Fruit fly (Drosophila melanogaster) whole organism, embryonic: ENCODE results near the gene CG7611.

Experiments
- Abd-B ChIP-seq: fragments of 200-800 bp; sonication (Bioruptor generic); optimal IDR thresholded peaks from 2 replicates; lab custom pipeline; 2018; ENCODE audit warnings: missing biosample characterization, mild to moderate bottlenecking, missing genetic modification characterization, moderate library complexity
- Ada2b ChIP-seq: fragments of 200-800 bp; sonication (Bioruptor generic); IDR thresholded peaks from 2 replicates; pipeline ENCODE4 v1.3.6; 2022; ENCODE audit warnings: missing biosample characterization, missing genetic modification characterization
- Atf-2 ChIP-seq: fragments of 200-800 bp; sonication (Bioruptor generic); optimal IDR thresholded peaks from 2 replicates; lab custom pipeline; 2016; ENCODE audit warnings: missing biosample characterization, missing genetic modification characterization
- B-H2 ChIP-seq: fragments of 200-800 bp; sonication (Bioruptor generic); optimal IDR thresholded peaks from 2 replicates; lab custom pipeline; 2018; ENCODE audit warnings: missing biosample characterization, mild to moderate bottlenecking, missing genetic modification characterization
- CG10209 ChIP-seq: fragments of 200-800 bp; sonication (Bioruptor generic); optimal IDR thresholded peaks from 3 replicates; lab custom pipeline; 2017; ENCODE audit warnings: missing biosample characterization, mild to moderate bottlenecking, missing genetic modification characterization, missing genetic modification reagents
- CG11456 ChIP-seq: fragments of 200-800 bp; sonication (Bioruptor generic); IDR thresholded peaks from 3 replicates; pipeline ENCODE4 v1.3.6; 2022; ENCODE audit warnings: missing biosample characterization, missing genetic modification characterization
- CG11560 ChIP-seq: fragments of 200-800 bp; sonication (Bioruptor generic); IDR thresholded peaks from 3 replicates; pipeline ENCODE4 v1.3.6; 2022; ENCODE audit warnings: missing biosample characterization, missing genetic modification characterization
- CG12104 ChIP-seq: fragments of 200-800 bp; sonication (Bioruptor generic); optimal IDR thresholded peaks from 3 replicates; lab custom pipeline; 2016; ENCODE audit warnings: missing biosample characterization, missing genetic modification characterization
- CG1233 ChIP-seq: fragments of 200-800 bp; sonication (Bioruptor generic); optimal IDR thresholded peaks from 4 replicates; lab custom pipeline; 2018; ENCODE audit warnings: missing biosample characterization, mild to moderate bottlenecking, missing genetic modification characterization
- CG13424 ChIP-seq: fragments of 200-800 bp; sonication (Bioruptor generic); optimal IDR thresholded peaks from 2 replicates; lab custom pipeline; 2019; ENCODE audit warnings: missing biosample characterization, mild to moderate bottlenecking, missing genetic modification characterization, moderate library complexity
- CG15479 ChIP-seq: fragments of 200-800 bp; sonication (Bioruptor generic); optimal IDR thresholded peaks from 3 replicates; lab custom pipeline; 2019; ENCODE audit warnings: missing biosample characterization, mild to moderate bottlenecking, missing genetic modification characterization, moderate library complexity
- CG15514 ChIP-seq: fragments of 200-800 bp; sonication (Bioruptor generic); optimal IDR thresholded peaks from 3 replicates; lab custom pipeline; 2017; ENCODE audit warnings: missing biosample characterization, missing genetic modification characterization, mild to moderate bottlenecking, moderate library complexity, missing genetic modification reagents
- CG17568 ChIP-seq: fragments of 200-800 bp; sonication (Bioruptor generic); optimal IDR thresholded peaks from 2 replicates; lab custom pipeline; 2018; ENCODE audit warnings: missing biosample characterization, mild to moderate bottlenecking, missing genetic modification characterization, moderate library complexity
- CG2202 ChIP-seq: fragments of 200-800 bp; sonication (Bioruptor generic); optimal IDR thresholded peaks from 2 replicates; lab custom pipeline; 2018; ENCODE audit warnings: missing biosample characterization, mild to moderate bottlenecking, missing genetic modification characterization
- CG2678 ChIP-seq: fragments of 200-800 bp; sonication (Bioruptor generic); optimal IDR thresholded peaks from 3 replicates; lab custom pipeline; 2019; ENCODE audit warnings: missing biosample characterization, mild to moderate bottlenecking, missing genetic modification characterization, moderate library complexity
- CG30020 ChIP-seq: fragments of 200-800 bp; optimal IDR thresholded peaks from 2 replicates; lab custom pipeline; 2019; ENCODE audit warnings: missing biosample characterization, mild to moderate bottlenecking, missing genetic modification characterization, moderate library complexity
- CG4282 ChIP-seq: fragments of 200-800 bp; sonication (Bioruptor generic); optimal IDR thresholded peaks from 2 replicates; lab custom pipeline; 2016; ENCODE audit warnings: missing biosample characterization, missing genetic modification characterization
- CG4404 ChIP-seq: fragments of 200-800 bp; sonication (Bioruptor generic); IDR thresholded peaks from 2 replicates; pipeline ENCODE4 v1.3.6; 2022; ENCODE audit warnings: missing biosample characterization, missing genetic modification characterization
- CG4424 ChIP-seq: fragments of 200-800 bp; sonication (Bioruptor generic); optimal IDR thresholded peaks from 3 replicates; lab custom pipeline; 2016; ENCODE audit warnings: missing biosample characterization, missing genetic modification characterization
- CG6854 ChIP-seq: fragments of 200-800 bp; sonication (Bioruptor generic); optimal IDR thresholded peaks from 3 replicates; lab custom pipeline; 2017; ENCODE audit warnings: missing biosample characterization, mild to moderate bottlenecking, missing genetic modification characterization
- CG8924 ChIP-seq: fragments of 200-800 bp; optimal IDR thresholded peaks from 3 replicates; lab custom pipeline; 2019; ENCODE audit warnings: missing biosample characterization, mild to moderate bottlenecking, missing genetic modification characterization, moderate library complexity
- CG9727 ChIP-seq: fragments of 200-800 bp; sonication (Bioruptor generic); optimal IDR thresholded peaks from 3 replicates; lab custom pipeline; 2017; ENCODE audit warnings: missing biosample characterization, mild to moderate bottlenecking, missing genetic modification characterization
- CG9817 ChIP-seq: fragments of 200-800 bp; sonication (Bioruptor generic); optimal IDR thresholded peaks from 2 replicates; lab custom pipeline; 2018; ENCODE audit warnings: missing biosample characterization, mild to moderate bottlenecking, missing genetic modification characterization, moderate library complexity
- CHES-1-like ChIP-seq: fragments of 200-800 bp; sonication (Bioruptor generic); optimal IDR thresholded peaks from 2 replicates; lab custom pipeline; 2016; ENCODE audit warnings: missing biosample characterization, missing genetic modification characterization
- Dek ChIP-seq: fragments of 200-800 bp; sonication (Bioruptor generic); optimal IDR thresholded peaks from 3 replicates; lab custom pipeline; 2019; ENCODE audit warnings: missing biosample characterization, mild to moderate bottlenecking, missing genetic modification characterization, moderate library complexity
- GATAe ChIP-seq: fragments of 200-800 bp; sonication (Bioruptor generic); conservative IDR thresholded peaks from 2 replicates; pipeline ENCODE4 v1.3.6; 2022; ENCODE audit warnings: missing biosample characterization, missing genetic modification characterization
- HLH3B ChIP-seq: fragments of 200-800 bp; sonication (Bioruptor generic); IDR thresholded peaks from 2 replicates; pipeline ENCODE4 v1.3.6; 2022; ENCODE audit warnings: missing biosample characterization, missing genetic modification characterization
- Hmx ChIP-seq: fragments of 200-800 bp; sonication (Bioruptor generic); optimal IDR thresholded peaks from 2 replicates; lab custom pipeline; 2016; ENCODE audit warnings: missing biosample characterization, missing genetic modification characterization
- Hr39 ChIP-seq: fragments of >200 bp; optimal IDR thresholded peaks from 2 replicates; lab custom pipeline; 2017
- Lhr ChIP-seq: fragments of 200-800 bp; sonication (Bioruptor generic); optimal IDR thresholded peaks from 3 replicates; lab custom pipeline; 2017; ENCODE audit warnings: mild to moderate bottlenecking, missing biosample characterization, missing genetic modification reagents, missing genetic modification characterization
- Optix ChIP-seq: fragments of 200-800 bp; sonication (Bioruptor generic); IDR thresholded peaks from 3 replicates; pipeline ENCODE4 v1.3.6; 2022; ENCODE audit warnings: missing biosample characterization, missing genetic modification characterization
- Usf ChIP-seq: fragments of 200-800 bp; sonication (Bioruptor generic); optimal IDR thresholded peaks from 2 replicates; lab custom pipeline; 2017; ENCODE audit warnings: missing genotype, missing biosample characterization, missing genetic modification characterization
- Xbp1 ChIP-seq: fragments of 200-800 bp; sonication (Bioruptor generic); optimal IDR thresholded peaks from 3 replicates; lab custom pipeline; 2016; ENCODE audit warnings: missing biosample characterization, mild to moderate bottlenecking, missing genetic modification characterization
- Xrp1 ChIP-seq: fragments of 200-800 bp; sonication (Bioruptor generic); IDR thresholded peaks from 2 replicates; pipeline ENCODE4 v1.3.6; 2022; ENCODE audit warnings: missing biosample characterization, missing genetic modification characterization
- bsh ChIP-seq, 2 experiments: fragments of 200-800 bp; sonication (Bioruptor generic); optimal IDR thresholded peaks; 2 replicates each; lab custom pipeline; 2017 to 2018; ENCODE audit warnings: mild to moderate bottlenecking in 2 of 2, missing biosample characterization in 2 of 2, missing genetic modification characterization in 2 of 2, moderate library complexity in 1 of 2
- croc ChIP-seq: fragments of 200-800 bp; sonication (Bioruptor generic); conservative IDR thresholded peaks from 3 replicates; pipeline ENCODE4 v1.3.6; 2022; ENCODE audit warnings: missing biosample characterization, missing genetic modification characterization
- dimm ChIP-seq: fragments of 200-800 bp; sonication (Bioruptor generic); IDR thresholded peaks from 2 replicates; pipeline ENCODE4 v1.3.6; 2022; ENCODE audit warnings: missing biosample characterization, missing genetic modification characterization
- hb ChIP-seq: fragments of 200-800 bp; sonication (Bioruptor generic); IDR thresholded peaks from 3 replicates; pipeline ENCODE4 v1.3.6; 2022; ENCODE audit warnings: missing biosample characterization, missing genetic modification characterization; ENCODE audit not compliant: partially characterized antibody
- inv ChIP-seq: fragments of 200-800 bp; sonication (Bioruptor generic); IDR thresholded peaks from 2 replicates; pipeline ENCODE4 v1.3.6; 2022; ENCODE audit warnings: missing biosample characterization, missing genetic modification characterization; ENCODE audit not compliant: partially characterized antibody
- knrl ChIP-seq: fragments of 200-800 bp; sonication (Bioruptor generic); IDR thresholded peaks from 3 replicates; pipeline ENCODE4 v1.3.6; 2022; ENCODE audit warnings: missing biosample characterization, missing genetic modification characterization; ENCODE audit not compliant: partially characterized antibody
- luna ChIP-seq: fragments of 200-800 bp; sonication (Bioruptor generic); optimal IDR thresholded peaks from 2 replicates; lab custom pipeline; 2016; ENCODE audit warnings: missing biosample characterization, missing genetic modification characterization
- maf-S ChIP-seq: fragments of 200-800 bp; sonication (Bioruptor generic); optimal IDR thresholded peaks from 2 replicates; lab custom pipeline; 2016; ENCODE audit warnings: missing biosample characterization, missing genetic modification characterization
- mld ChIP-seq: fragments of 200-800 bp; sonication (Bioruptor generic); IDR thresholded peaks from 3 replicates; pipeline ENCODE4 v1.3.6; 2022; ENCODE audit warnings: missing biosample characterization, missing genetic modification characterization; ENCODE audit not compliant: partially characterized antibody
- pb ChIP-seq: fragments of 200-800 bp; sonication (Bioruptor generic); optimal IDR thresholded peaks from 3 replicates; lab custom pipeline; 2016; ENCODE audit warnings: missing biosample characterization, missing genetic modification characterization
- stwl ChIP-seq: fragments of 200-800 bp; sonication (Bioruptor generic); optimal IDR thresholded peaks from 3 replicates; lab custom pipeline; 2018; ENCODE audit warnings: missing biosample characterization, mild to moderate bottlenecking, missing genetic modification characterization, moderate library complexity
- tap ChIP-seq: fragments of 200-800 bp; optimal IDR thresholded peaks from 3 replicates; lab custom pipeline; 2019; ENCODE audit warnings: missing biosample characterization, mild to moderate bottlenecking, missing genetic modification characterization, moderate library complexity
- toy ChIP-seq: fragments of 200-800 bp; sonication (Bioruptor generic); IDR thresholded peaks from 2 replicates; pipeline ENCODE4 v1.3.6; 2022; ENCODE audit warnings: missing biosample characterization, missing genetic modification characterization
- trh ChIP-seq: fragments of 200-800 bp; sonication (Bioruptor generic); optimal IDR thresholded peaks from 2 replicates; lab custom pipeline; 2016; ENCODE audit warnings: missing biosample characterization, missing genetic modification characterization
- zf30C ChIP-seq: fragments of 200-800 bp; sonication (Bioruptor generic); optimal IDR thresholded peaks from 3 replicates; lab custom pipeline; 2018; ENCODE audit warnings: missing biosample characterization, mild to moderate bottlenecking, missing genetic modification characterization
- zfh1 ChIP-seq: fragments of 200-800 bp; sonication (Bioruptor generic); IDR thresholded peaks from 3 replicates; pipeline ENCODE4 v1.3.6; 2022; ENCODE audit warnings: missing biosample characterization, missing genetic modification characterization

The CG7611 gene

dm6 chr3L:21568848-21569372 is 45.9 kb downstream of the CG7611 start, which contains the start of the genes CRIF and SMC5 (continued):
- TF ChIP-seq Optix (GFP tag; lab: Robert Waterston, UW) (no peak), Ada2b (peak; percentile 44), CG9727 (no peak), pb (no peak), croc (GFP tag; lab: Robert Waterston, UW) (0 out of 3 replicates have a peak, but pooled peaks have one; percentile 31), CG12104 (peak; percentile 31), CG11560 (tag; lab: Robert Waterston, UW) (peak; percentile 27; the same call in 1 of the 3 replicates), maf-S (GFP tag; lab: Kevin White, UChicago) (peak; percentile 64), CG15514 (peak; percentile 55), CG4424 (GFP tag; lab: Kevin White, UChicago) (peak; percentile 68), zfh1 (GFP tag; lab: Robert Waterston, UW) (peak; percentile 52; the same call in 1 of the 3 replicates), tap (no peak), Lhr (peak; percentile 24), CG1233 (GFP tag; lab: Kevin White, UChicago) (no peak), inv (GFP tag; lab: Robert Waterston, UW) (no peak), CG6854 (no peak), CG4282 (no peak), GATAe (no peak; the same call in 1 of the 2 replicates), CG8924 (no peak), toy (GFP tag; lab: Robert Waterston, UW) (no peak), CG2202 (tag; lab: Kevin White, UChicago) (no peak), dimm (GFP tag; lab: Robert Waterston, UW) (no peak), CG15479 (GFP tag; lab: Kevin White, UChicago) (no peak), HLH3B (GFP tag; lab: Robert Waterston, UW) (peak; percentile 52), zf30C (no peak), B-H2 (peak; percentile 76), CG2678 (tag; lab: Kevin White, UChicago) (no peak), Xbp1 (GFP tag; lab: Kevin White, UChicago) (peak; percentile 81), Xrp1 (GFP tag; lab: Robert Waterston, UW) (peak; percentile 48; the same call in 1 of the 2 replicates), Hr39 (no peak), Abd-B (GFP tag; lab: Kevin White, UChicago) (peak; percentile 73), stwl (tag; lab: Kevin White, UChicago) (no peak), CG9817 (tag; lab: Kevin White, UChicago) (peak; percentile 70), CHES-1-like (GFP tag; lab: Kevin White, UChicago) (peak; percentile 65), CG17568 (GFP tag; lab: Kevin White, UChicago) (no peak), CG4404 (peak; percentile 60), knrl (peak; percentile 42; the same call in 1 of the 3 replicates), Atf-2 (peak; percentile 65), hb (no peak), bsh (GFP tag; optimal IDR thresholded peaks at IDR 0.05; lab: Kevin White, UChicago) (peak in 1 of 2 experiments; percentile 54), Hmx (peak; percentile 46), mld (GFP tag; lab: Robert Waterston, UW) (no peak), Dek (tag; lab: Kevin White, UChicago) (peak; percentile 54), CG13424 (tag; lab: Kevin White, UChicago) (peak; percentile 74), Usf (GFP tag; lab: Kevin White, UChicago) (no peak), luna (GFP tag; lab: Kevin White, UChicago) (no peak), CG11456 (GFP tag; lab: Robert Waterston, UW) (no peak), CG30020 (tag; lab: Kevin White, UChicago) (peak; percentile 95), CG10209 (GFP tag; lab: Kevin White, UChicago) (peak; percentile 52), trh (GFP tag; lab: Kevin White, UChicago) (no peak)
